Fruit fly (Drosophila melanogaster) S2 (cell line): ENCODE data around the gene CG33514.

Experiments used
- CG8478 ChIP-seq: fragments of >200 bp; optimal IDR thresholded peaks from 2 replicates; lab custom pipeline; 2018
- CTCF ChIP-seq, 2 experiments: fragments of >200 bp; optimal IDR thresholded peaks; 2 replicates each; lab custom pipeline; 2018

DNA sequence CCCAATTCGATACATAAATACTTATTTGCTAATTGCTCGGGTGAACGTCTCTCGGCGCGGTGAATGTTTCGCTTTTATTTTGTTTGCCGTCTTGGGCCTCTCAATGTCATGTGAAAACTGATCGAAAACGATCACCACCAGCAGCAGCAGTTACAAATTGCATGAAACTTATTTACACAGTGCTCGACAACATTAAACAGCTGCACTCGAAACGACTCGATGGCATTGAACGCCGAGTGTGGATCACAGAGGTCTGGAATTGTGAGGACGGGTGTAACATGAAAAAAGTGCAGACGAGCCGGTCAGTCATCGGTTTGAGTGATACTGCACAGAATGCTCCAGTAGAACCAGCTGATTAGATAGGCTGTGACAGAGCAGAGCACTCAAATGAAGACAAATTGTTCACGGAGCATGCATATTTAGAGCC, 7.5 kb upstream of the CG33514 start:
- TF ChIP-seq CTCF (optimal IDR thresholded peaks at IDR 0.05; lab: Kevin White, UChicago), result no peak
- TF ChIP-seq CG8478, result no peak
